Worm (Caenorhabditis elegans): ENCODE results near the gene irld-18.

DNA sequence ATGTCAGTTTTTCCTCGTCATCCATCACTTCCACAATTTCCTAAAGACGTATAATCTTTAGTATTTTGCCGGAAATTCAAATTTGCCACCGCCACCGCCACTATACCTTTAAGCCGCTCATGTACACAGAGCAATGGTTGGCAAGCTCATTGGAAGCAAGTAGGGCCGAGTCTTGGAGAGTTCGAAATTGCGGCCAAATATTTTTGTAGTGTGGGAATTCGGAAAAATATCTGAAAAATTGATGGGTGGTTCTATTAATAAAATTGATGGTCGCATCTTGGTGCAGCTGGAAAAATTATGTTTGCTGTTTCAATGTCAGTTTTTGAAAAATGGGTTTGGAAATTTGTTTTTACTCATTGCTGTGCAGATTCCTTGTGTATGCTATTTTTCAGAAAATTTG lies 9.2 kb downstream of the irld-18 start:
- no peak for TF ChIP-seq unc-39 (tag; optimal IDR thresholded peaks at IDR 0.05)
- TF ChIP-seq ceh-83 (GFP tag; optimal IDR thresholded peaks at IDR 0.05), result no peak
- no peak for TF ChIP-seq ztf-11 (tag; optimal IDR thresholded peaks at IDR 0.05)
- TF ChIP-seq nhr-237 (tag; optimal IDR thresholded peaks at IDR 0.05), result no peak
- TF ChIP-seq unc-62 (GFP tag; optimal IDR thresholded peaks at IDR 0.05), result no peak
- no peak for TF ChIP-seq mab-5 (tag; optimal IDR thresholded peaks at IDR 0.05)
- TF ChIP-seq snpc-4 (tag; optimal IDR thresholded peaks at IDR 0.05), result no peak
- no peak for TF ChIP-seq ceh-43 (GFP tag; optimal IDR thresholded peaks at IDR 0.05)
- no peak for TF ChIP-seq pha-4 (tag; optimal IDR thresholded peaks at IDR 0.05)
- TF ChIP-seq lin-13 (tag; optimal IDR thresholded peaks at IDR 0.05), result no peak
- TF ChIP-seq nhr-28 (tag; optimal IDR thresholded peaks at IDR 0.05), result no peak
- no peak for TF ChIP-seq drap-1 (GFP tag; optimal IDR thresholded peaks at IDR 0.05)
